Fruit fly (Drosophila melanogaster): ENCODE results near the gene alphaTub85E.

alphaTub85E gene

DNA sequence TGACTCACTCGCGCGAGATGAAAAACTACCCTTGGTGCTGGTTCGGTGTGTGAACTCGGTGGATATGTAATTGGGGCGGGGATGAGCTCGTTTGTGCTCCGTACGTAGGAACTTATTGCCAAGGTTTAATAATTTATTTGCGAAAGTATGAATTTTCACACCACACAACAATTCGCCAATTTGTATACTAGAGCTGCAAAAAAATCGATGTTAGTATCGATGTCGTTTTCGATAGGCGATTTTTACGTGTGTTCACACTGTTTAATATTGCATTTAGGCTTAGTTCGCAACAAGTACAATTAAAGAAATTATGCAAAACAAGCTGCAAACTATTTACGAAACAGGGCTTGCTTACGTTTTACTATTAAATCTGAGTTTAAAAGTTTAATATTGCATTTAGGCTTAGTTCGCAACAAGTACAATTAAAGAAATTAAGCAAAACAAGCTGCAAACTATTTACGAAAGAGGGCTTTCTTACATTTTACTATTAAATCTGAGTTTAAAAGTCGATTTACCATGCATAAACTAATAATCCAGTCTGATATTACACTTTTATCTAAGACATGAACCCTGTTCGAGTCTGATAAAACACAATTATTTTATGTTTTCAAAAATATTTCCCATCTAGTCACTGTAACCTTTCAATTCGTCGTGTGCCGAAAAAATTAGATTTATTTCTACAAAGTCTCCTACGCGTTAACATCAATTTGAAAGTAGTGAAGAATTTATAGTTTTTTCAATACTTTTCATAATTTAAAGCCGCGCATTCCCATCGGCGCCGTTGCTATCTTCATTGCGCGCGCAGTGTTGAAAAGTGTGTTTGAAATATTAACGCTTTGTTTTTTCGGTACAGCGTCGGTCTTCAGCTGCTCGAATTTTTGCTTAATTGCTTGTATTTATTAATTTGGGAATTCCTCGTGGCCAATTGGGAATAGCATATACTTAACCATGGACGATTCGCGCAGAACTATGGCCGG, 30.2 kb upstream of the alphaTub85E start, which contains the start of the genes Snap24 and CG8478 (continued):
- no peak for TF ChIP-seq nerfin-1 (tag; optimal IDR thresholded peaks at IDR 0.05)
- no peak for TF ChIP-seq sima (GFP tag; optimal IDR thresholded peaks at IDR 0.05)
- TF ChIP-seq oc (tag; optimal IDR thresholded peaks at IDR 0.05): no peak
- no peak for TF ChIP-seq Hr78 (GFP tag; optimal IDR thresholded peaks at IDR 0.05)
- TF ChIP-seq Nf-YC (tag; optimal IDR thresholded peaks at IDR 0.05): peak; percentile 20
- TF ChIP-seq Spps (tag; optimal IDR thresholded peaks at IDR 0.05): no peak
- TF ChIP-seq Chrac-16 (GFP tag; optimal IDR thresholded peaks at IDR 0.05): no peak
- TF ChIP-seq CG17802 (tag; optimal IDR thresholded peaks at IDR 0.05): peak; percentile 92
- no peak for TF ChIP-seq CG12744 (GFP tag; optimal IDR thresholded peaks at IDR 0.05)
- peak; percentile 93 for TF ChIP-seq CG10267 (tag; optimal IDR thresholded peaks at IDR 0.05)
- no peak for TF ChIP-seq dm (GFP tag; optimal IDR thresholded peaks at IDR 0.05)
- TF ChIP-seq CG1233 (GFP tag; optimal IDR thresholded peaks at IDR 0.05): no peak
- TF ChIP-seq CG2129 (GFP tag; IDR thresholded peaks at IDR 0.05; ENCODE audit: partially characterized antibody): peak; percentile 57
- no peak for TF ChIP-seq Dip3 (GFP tag; optimal IDR thresholded peaks at IDR 0.05)
- TF ChIP-seq CG12942 (GFP tag; optimal IDR thresholded peaks at IDR 0.05): no peak
- no peak for TF ChIP-seq CG1832 (GFP tag; optimal IDR thresholded peaks at IDR 0.05)
- TF ChIP-seq BEAF-32 (GFP tag; optimal IDR thresholded peaks at IDR 0.05): peak; percentile 86
- TF ChIP-seq Lpt (GFP tag; optimal IDR thresholded peaks at IDR 0.05): no peak
- no peak for TF ChIP-seq Usf (GFP tag; optimal IDR thresholded peaks at IDR 0.05)
- TF ChIP-seq CG7928 (GFP tag; optimal IDR thresholded peaks at IDR 0.05): no peak
- TF ChIP-seq fd96Cb (tag; optimal IDR thresholded peaks at IDR 0.05): no peak
- TF ChIP-seq bigmax (GFP tag; optimal IDR thresholded peaks at IDR 0.05): no peak
- no peak for TF ChIP-seq CHES-1-like (GFP tag; optimal IDR thresholded peaks at IDR 0.05)
- no peak for TF ChIP-seq ash1 (GFP tag; optimal IDR thresholded peaks at IDR 0.05)
- no peak for TF ChIP-seq CG12219 (GFP tag; optimal IDR thresholded peaks at IDR 0.05)
- no peak for TF ChIP-seq CrebB (tag; optimal IDR thresholded peaks at IDR 0.05)
- no peak for TF ChIP-seq peb (GFP tag; IDR thresholded peaks at IDR 0.05)
- TF ChIP-seq CG30431 (GFP tag; optimal IDR thresholded peaks at IDR 0.05): no peak
- no peak for TF ChIP-seq dimm (GFP tag; IDR thresholded peaks at IDR 0.05)
- TF ChIP-seq pan (optimal IDR thresholded peaks at IDR 0.05): no peak
- no peak for TF ChIP-seq pan (GFP tag; optimal IDR thresholded peaks at IDR 0.05 in 1 of 2, IDR thresholded peaks at IDR 0.05 in 1 of 2)
- TF ChIP-seq Dbx (GFP tag; IDR thresholded peaks at IDR 0.05): no peak
- TF ChIP-seq CG13287 (GFP tag; IDR thresholded peaks at IDR 0.05; ENCODE audit: partially characterized antibody): peak; percentile 82
- no peak for TF ChIP-seq Gsc (GFP tag; IDR thresholded peaks at IDR 0.05)
- TF ChIP-seq CG6683 (GFP tag; optimal IDR thresholded peaks at IDR 0.05): no peak
- TF ChIP-seq Hmx (GFP tag; optimal IDR thresholded peaks at IDR 0.05): no peak
- no peak for TF ChIP-seq sim (GFP tag; IDR thresholded peaks at IDR 0.05)
- TF ChIP-seq vnd (GFP tag; IDR thresholded peaks at IDR 0.05; ENCODE audit: partially characterized antibody): peak; percentile 73; the same call in 2 of the 3 replicates
- TF ChIP-seq gsb (GFP tag; IDR thresholded peaks at IDR 0.05): no peak
- TF ChIP-seq tll (GFP tag; optimal IDR thresholded peaks at IDR 0.05): no peak
- no peak for TF ChIP-seq CG8388 (GFP tag; optimal IDR thresholded peaks at IDR 0.05)
- no peak for TF ChIP-seq CG9437 (GFP tag; optimal IDR thresholded peaks at IDR 0.05)
- peak; percentile 74 for TF ChIP-seq unc-4 (GFP tag; IDR thresholded peaks at IDR 0.05; ENCODE audit: partially characterized antibody)
- TF ChIP-seq Sin3A (optimal IDR thresholded peaks at IDR 0.05): no peak
- TF ChIP-seq CG34376 (GFP tag; optimal IDR thresholded peaks at IDR 0.05): no peak
- TF ChIP-seq CG14667 (GFP tag; IDR thresholded peaks at IDR 0.05): no peak
- no peak for TF ChIP-seq HHEX (GFP tag; optimal IDR thresholded peaks at IDR 0.05)
- peak; percentile 70 for TF ChIP-seq Med (GFP tag)

All from whole organism, embryonic.